Fruit fly (Drosophila melanogaster) whole organism, embryonic: ENCODE results near the gene CG9586.

Source experiments
- Adf1 ChIP-seq: fragments of 200-800 bp; sonication (Bioruptor generic); IDR thresholded peaks from 2 replicates; pipeline ENCODE4 v1.3.6; 2022; ENCODE audit warnings: missing biosample characterization, missing genetic modification characterization
- Asciz ChIP-seq: fragments of 200-800 bp; sonication (Bioruptor generic); optimal IDR thresholded peaks from 2 replicates; lab custom pipeline; 2017; ENCODE audit warnings: missing biosample characterization, mild to moderate bottlenecking, missing genetic modification characterization, missing genetic modification reagents
- CG10209 ChIP-seq: fragments of 200-800 bp; sonication (Bioruptor generic); optimal IDR thresholded peaks from 3 replicates; lab custom pipeline; 2017; ENCODE audit warnings: missing biosample characterization, mild to moderate bottlenecking, missing genetic modification characterization, missing genetic modification reagents
- CG10267 ChIP-seq: fragments of 200-800 bp; sonication (Bioruptor generic); optimal IDR thresholded peaks from 2 replicates; lab custom pipeline; 2018; ENCODE audit warnings: missing biosample characterization, mild to moderate bottlenecking, missing genetic modification characterization, moderate library complexity
- CG10366 ChIP-seq: fragments of 200-800 bp; sonication (Bioruptor generic); IDR thresholded peaks from 2 replicates; pipeline ENCODE4 v1.3.6; 2022; ENCODE audit warnings: missing biosample characterization, missing genetic modification characterization
- CG10654 ChIP-seq: fragments of 200-800 bp; sonication (Bioruptor generic); optimal IDR thresholded peaks from 2 replicates; lab custom pipeline; 2016; ENCODE audit warnings: missing biosample characterization, missing genetic modification characterization
- CG1233 ChIP-seq: fragments of 200-800 bp; sonication (Bioruptor generic); optimal IDR thresholded peaks from 4 replicates; lab custom pipeline; 2018; ENCODE audit warnings: missing biosample characterization, mild to moderate bottlenecking, missing genetic modification characterization
- CG13424 ChIP-seq: fragments of 200-800 bp; sonication (Bioruptor generic); optimal IDR thresholded peaks from 2 replicates; lab custom pipeline; 2019; ENCODE audit warnings: missing biosample characterization, mild to moderate bottlenecking, missing genetic modification characterization, moderate library complexity
- CG14710 ChIP-seq: fragments of 200-800 bp; sonication (Bioruptor generic); optimal IDR thresholded peaks from 3 replicates; lab custom pipeline; 2019; ENCODE audit warnings: missing biosample characterization, mild to moderate bottlenecking, missing genetic modification characterization, moderate library complexity
- CG14860 ChIP-seq: fragments of 200-800 bp; sonication (Bioruptor generic); IDR thresholded peaks from 3 replicates; pipeline ENCODE4 v1.3.6; 2022; ENCODE audit warnings: missing biosample characterization, missing genetic modification characterization; ENCODE audit not compliant: partially characterized antibody
- CG15073 ChIP-seq: fragments of 200-800 bp; sonication (Bioruptor generic); optimal IDR thresholded peaks from 2 replicates; lab custom pipeline; 2016; ENCODE audit warnings: missing biosample characterization, missing genetic modification characterization
- CG15269 ChIP-seq: fragments of 200-800 bp; sonication (Bioruptor generic); optimal IDR thresholded peaks from 2 replicates; lab custom pipeline; 2018; ENCODE audit warnings: missing biosample characterization, mild to moderate bottlenecking, missing genetic modification characterization, moderate library complexity
- CG15696 ChIP-seq: fragments of 200-800 bp; sonication (Bioruptor generic); optimal IDR thresholded peaks from 2 replicates; lab custom pipeline; 2019; ENCODE audit warnings: missing biosample characterization, mild to moderate bottlenecking, missing genetic modification characterization, moderate library complexity
- CG17359 ChIP-seq: fragments of 200-800 bp; sonication (Bioruptor generic); optimal IDR thresholded peaks from 3 replicates; lab custom pipeline; 2018; ENCODE audit warnings: missing biosample characterization, mild to moderate bottlenecking, missing genetic modification characterization, moderate library complexity
- CG17385 ChIP-seq: fragments of 200-800 bp; sonication (Bioruptor generic); optimal IDR thresholded peaks from 3 replicates; lab custom pipeline; 2018; ENCODE audit warnings: missing biosample characterization, mild to moderate bottlenecking, missing genetic modification characterization
- CG2120 ChIP-seq: fragments of 200-800 bp; sonication (Bioruptor generic); optimal IDR thresholded peaks from 3 replicates; lab custom pipeline; 2016; ENCODE audit warnings: missing biosample characterization, missing genetic modification characterization
- CG2678 ChIP-seq: fragments of 200-800 bp; sonication (Bioruptor generic); optimal IDR thresholded peaks from 3 replicates; lab custom pipeline; 2019; ENCODE audit warnings: missing biosample characterization, mild to moderate bottlenecking, missing genetic modification characterization, moderate library complexity
- CG30431 ChIP-seq: fragments of 200-800 bp; sonication (Bioruptor generic); optimal IDR thresholded peaks from 2 replicates; lab custom pipeline; 2017; ENCODE audit warnings: missing biosample characterization, missing genetic modification characterization
- CG31388 ChIP-seq: fragments of 200-800 bp; sonication (Bioruptor generic); optimal IDR thresholded peaks from 2 replicates; lab custom pipeline; 2016; ENCODE audit warnings: missing biosample characterization, missing genetic modification characterization
- CG33213 ChIP-seq: fragments of 200-800 bp; sonication (Bioruptor generic); optimal IDR thresholded peaks from 3 replicates; lab custom pipeline; 2016; ENCODE audit warnings: missing biosample characterization, missing genetic modification characterization
- CG3407 ChIP-seq: fragments of 200-800 bp; sonication (Bioruptor generic); optimal IDR thresholded peaks from 2 replicates; lab custom pipeline; 2018; ENCODE audit warnings: missing biosample characterization, mild to moderate bottlenecking, missing genetic modification characterization
- CG4424 ChIP-seq: fragments of 200-800 bp; sonication (Bioruptor generic); optimal IDR thresholded peaks from 3 replicates; lab custom pipeline; 2016; ENCODE audit warnings: missing biosample characterization, missing genetic modification characterization
- CG6254 ChIP-seq: fragments of 200-800 bp; sonication (Bioruptor generic); optimal IDR thresholded peaks from 3 replicates; lab custom pipeline; 2017; ENCODE audit warnings: mild to moderate bottlenecking, missing biosample characterization, missing genetic modification reagents, missing genetic modification characterization
- CG7786 ChIP-seq: fragments of 200-800 bp; sonication (Bioruptor generic); optimal IDR thresholded peaks from 2 replicates; lab custom pipeline; 2016; ENCODE audit warnings: missing biosample characterization, missing genetic modification characterization
- CG7963 ChIP-seq: fragments of 200-800 bp; sonication (Bioruptor generic); IDR thresholded peaks from 3 replicates; pipeline ENCODE4 v1.3.6; 2022; ENCODE audit warnings: missing biosample characterization, missing genetic modification characterization; ENCODE audit not compliant: partially characterized antibody
- D19B ChIP-seq: fragments of 200-800 bp; sonication (Bioruptor generic); optimal IDR thresholded peaks from 2 replicates; lab custom pipeline; 2017; ENCODE audit warnings: missing biosample characterization, mild to moderate bottlenecking, missing genetic modification characterization
- Deaf1 ChIP-seq: fragments of 200-800 bp; optimal IDR thresholded peaks from 3 replicates; lab custom pipeline; 2019; ENCODE audit warnings: missing biosample characterization, mild to moderate bottlenecking, missing genetic modification characterization, moderate library complexity
- Dref ChIP-seq: fragments of 200-800 bp; sonication (Bioruptor generic); IDR thresholded peaks from 2 replicates; pipeline ENCODE4 v1.3.6; 2022; ENCODE audit warnings: missing biosample characterization, missing genetic modification characterization
- Hr51 ChIP-seq, 2 experiments: fragments of 200-800 bp; sonication (Bioruptor generic); optimal IDR thresholded peaks; 2 replicates in 1 of 2; 3 replicates in 1 of 2; lab custom pipeline; 2016 to 2018; ENCODE audit warnings: missing biosample characterization in 2 of 2, missing genetic modification characterization in 2 of 2, mild to moderate bottlenecking in 1 of 2, moderate library complexity in 1 of 2
- Hr78 ChIP-seq, 2 experiments: fragments of 200-800 bp in 1 of 2; fragments of >200 bp in 1 of 2; sonication (Bioruptor generic) in 1 of 2; optimal IDR thresholded peaks; 2 replicates each; lab custom pipeline; 2017 to 2019; ENCODE audit warnings: missing biosample characterization in 2 of 2, missing genetic modification characterization in 2 of 2, mild to moderate bottlenecking in 1 of 2, moderate library complexity in 1 of 2
- MTF-1 ChIP-seq: fragments of 200-800 bp; sonication (Bioruptor generic); optimal IDR thresholded peaks from 2 replicates; lab custom pipeline; 2018; ENCODE audit warnings: missing biosample characterization, mild to moderate bottlenecking, missing genetic modification characterization, borderline replicate concordance
- NC2β ChIP-seq: fragments of 200-800 bp; sonication (Bioruptor generic); optimal IDR thresholded peaks from 2 replicates; lab custom pipeline; 2016; ENCODE audit warnings: missing biosample characterization, missing genetic modification characterization
- Ssrp ChIP-seq: fragments of 200-800 bp; sonication (Bioruptor generic); optimal IDR thresholded peaks from 2 replicates; lab custom pipeline; 2018; ENCODE audit warnings: missing biosample characterization, mild to moderate bottlenecking, missing genetic modification characterization, moderate library complexity
- al ChIP-seq: fragments of 200-800 bp; sonication (Bioruptor generic); IDR thresholded peaks from 2 replicates; pipeline ENCODE4 v1.3.6; 2022; ENCODE audit warnings: missing biosample characterization, missing genetic modification characterization
- ap ChIP-seq: fragments of 200-800 bp; sonication (Bioruptor generic); IDR thresholded peaks from 2 replicates; pipeline ENCODE4 v1.3.6; 2022; ENCODE audit warnings: missing biosample characterization, missing genetic modification characterization
- bsh ChIP-seq, 2 experiments: fragments of 200-800 bp; sonication (Bioruptor generic); optimal IDR thresholded peaks; 2 replicates each; lab custom pipeline; 2017 to 2018; ENCODE audit warnings: mild to moderate bottlenecking in 2 of 2, missing biosample characterization in 2 of 2, missing genetic modification characterization in 2 of 2, moderate library complexity in 1 of 2
- dysf ChIP-seq: fragments of 200-800 bp; sonication (Bioruptor generic); IDR thresholded peaks from 3 replicates; pipeline ENCODE4 v1.3.6; 2022; ENCODE audit warnings: missing biosample characterization, missing genetic modification characterization
- fd96Cb ChIP-seq: fragments of 200-800 bp; sonication (Bioruptor generic); optimal IDR thresholded peaks from 2 replicates; lab custom pipeline; 2018; ENCODE audit warnings: missing biosample characterization, mild to moderate bottlenecking, missing genetic modification characterization, moderate library complexity
- hbn ChIP-seq: fragments of 200-800 bp; sonication (Bioruptor generic); IDR thresholded peaks from 2 replicates; pipeline ENCODE4 v1.3.6; 2022; ENCODE audit warnings: missing biosample characterization, missing genetic modification characterization; ENCODE audit not compliant: partially characterized antibody
- hkb ChIP-seq, 2 experiments: fragments of 200-800 bp in 1 of 2; fragments of >200 bp in 1 of 2; sonication (Bioruptor generic) in 1 of 2; IDR thresholded peaks in 1 of 2; optimal IDR thresholded peaks in 1 of 2; 2 replicates each; pipeline versions ENCODE4 v1.3.6 to Lab custom; 2017 to 2022; ENCODE audit warnings: missing biosample characterization in 1 of 2, missing genetic modification characterization in 1 of 2
- jigr1 ChIP-seq: fragments of 200-800 bp; sonication (Bioruptor generic); IDR thresholded peaks from 3 replicates; pipeline ENCODE4 v1.3.6; 2022; ENCODE audit warnings: missing biosample characterization, missing genetic modification characterization
- lola ChIP-seq, 3 experiments: fragments of >200 bp in 2 of 3; fragments of 200-800 bp in 1 of 3; sonication (Bioruptor generic) in 1 of 3; optimal IDR thresholded peaks; 2 replicates each; lab custom pipeline; 2017 to 2019; ENCODE audit warnings: missing biosample characterization in 3 of 3, missing genetic modification characterization in 3 of 3, mild to moderate bottlenecking in 1 of 3, moderate library complexity in 1 of 3
- prd ChIP-seq, 3 experiments: fragments of >200 bp in 2 of 3; fragments of 200-800 bp in 1 of 3; sonication (Bioruptor generic) in 1 of 3; optimal IDR thresholded peaks in 2 of 3; IDR thresholded peaks in 1 of 3; 2 replicates in 2 of 3; 3 replicates in 1 of 3; pipeline versions ENCODE4 v1.3.6 to Lab custom; 2017 to 2022; ENCODE audit warnings: missing biosample characterization in 1 of 3, missing genetic modification characterization in 1 of 3
- ranshi ChIP-seq: fragments of 200-800 bp; sonication (Bioruptor generic); IDR thresholded peaks from 2 replicates; pipeline ENCODE4 v1.3.6; 2022; ENCODE audit warnings: missing biosample characterization, missing genetic modification characterization
- sc ChIP-seq, 3 experiments: fragments of >200 bp in 2 of 3; fragments of 200-800 bp in 1 of 3; sonication (Bioruptor generic) in 1 of 3; optimal IDR thresholded peaks; 2 replicates in 2 of 3; 3 replicates in 1 of 3; lab custom pipeline; 2017; ENCODE audit warnings: mild to moderate bottlenecking in 1 of 3, missing biosample characterization in 1 of 3, missing genetic modification characterization in 1 of 3, missing genetic modification reagents in 1 of 3
- ttk ChIP-seq: fragments of 200-800 bp; sonication (Bioruptor generic); IDR thresholded peaks from 2 replicates; pipeline ENCODE4 v2.1.2; 2022; ENCODE audit warnings: missing biosample characterization, missing genetic modification characterization
- vvl ChIP-seq: fragments of 200-800 bp; sonication (Bioruptor generic); IDR thresholded peaks from 2 replicates; pipeline ENCODE4 v1.3.6; 2022; ENCODE audit warnings: missing biosample characterization, missing genetic modification characterization

The CG9586 gene

DNA sequence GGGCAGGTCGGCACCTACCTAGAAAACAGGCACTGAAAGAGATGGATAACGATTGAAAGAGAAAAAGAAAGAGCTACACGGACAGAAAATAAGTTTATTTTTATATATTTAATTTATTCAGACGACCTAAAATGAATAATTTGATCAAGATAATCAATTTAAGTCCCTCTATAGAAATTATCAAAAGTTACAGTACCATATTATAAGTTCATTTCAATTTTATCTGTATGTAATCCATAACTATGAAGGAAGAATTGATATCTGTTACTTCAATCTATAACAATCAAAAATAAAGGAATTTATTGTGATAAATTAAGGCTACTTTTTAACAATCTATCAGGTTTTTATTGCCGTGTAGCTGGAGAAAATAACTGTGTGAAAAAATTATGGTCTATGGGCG, 40.1 kb upstream of the CG9586 start (continued):
- TF ChIP-seq prd (optimal IDR thresholded peaks at IDR 0.05; lab: Kevin White, UChicago): no peak
- TF ChIP-seq prd (GFP tag; IDR thresholded peaks at IDR 0.05; lab: Robert Waterston, UW): 0 out of 3 replicates have a peak, but pooled peaks have one; percentile 40
- TF ChIP-seq CG4424 (GFP tag; lab: Kevin White, UChicago): peak; percentile 27
- peak; percentile 16 for TF ChIP-seq CG3407 (GFP tag; lab: Kevin White, UChicago)
- no peak for TF ChIP-seq sc (optimal IDR thresholded peaks at IDR 0.05; lab: Kevin White, UChicago)
- peak; percentile 18 for TF ChIP-seq sc (GFP tag; optimal IDR thresholded peaks at IDR 0.05; lab: Kevin White, UChicago)
- 0 out of 3 replicates have a peak, but pooled peaks have one; percentile 33 for TF ChIP-seq dysf
- no peak for TF ChIP-seq CG7963 (GFP tag; lab: Robert Waterston, UW)
- TF ChIP-seq vvl: peak; percentile 55; the same call in 1 of the 2 replicates
- TF ChIP-seq CG2120 (GFP tag; lab: Kevin White, UChicago): no peak
- no peak for TF ChIP-seq hkb (optimal IDR thresholded peaks at IDR 0.05; lab: Kevin White, UChicago)
- TF ChIP-seq hkb (GFP tag; IDR thresholded peaks at IDR 0.05; lab: Robert Waterston, UW): no peak
- peak in 1 of 3 experiments; percentile 54 for TF ChIP-seq lola (GFP tag; optimal IDR thresholded peaks at IDR 0.05; lab: Kevin White, UChicago)
- TF ChIP-seq CG14710 (tag; lab: Kevin White, UChicago): peak; percentile 50
- TF ChIP-seq CG15696 (tag; lab: Kevin White, UChicago): no peak
- TF ChIP-seq CG6254: peak; percentile 27
- TF ChIP-seq ranshi: 0 out of 2 replicates have a peak, but pooled peaks have one; percentile 4
- TF ChIP-seq jigr1 (GFP tag; lab: Robert Waterston, UW): no peak
- no peak for TF ChIP-seq al
- no peak for TF ChIP-seq NC2β (GFP tag; lab: Kevin White, UChicago)
- 0 out of 2 replicates have a peak, but pooled peaks have one; percentile 29 for TF ChIP-seq CG10366 (GFP tag; lab: Robert Waterston, UW)
- peak; percentile 45 for TF ChIP-seq CG15269 (tag; lab: Kevin White, UChicago)
- TF ChIP-seq fd96Cb (tag; lab: Kevin White, UChicago): peak; percentile 61
- TF ChIP-seq Hr51 (GFP tag; optimal IDR thresholded peaks at IDR 0.05; lab: Kevin White, UChicago): peak in 1 of 2 experiments; percentile 78
- TF ChIP-seq Dref: no peak
- peak; percentile 51 for TF ChIP-seq CG17385 (GFP tag; lab: Kevin White, UChicago)
- TF ChIP-seq CG10267 (tag; lab: Kevin White, UChicago): peak; percentile 16
- peak; percentile 62 for TF ChIP-seq CG13424 (tag; lab: Kevin White, UChicago)
- TF ChIP-seq MTF-1 (GFP tag; lab: Kevin White, UChicago): no peak
- peak; percentile 30 for TF ChIP-seq CG1233
- no peak for TF ChIP-seq Adf1
- TF ChIP-seq CG30431: no peak
- TF ChIP-seq hbn (GFP tag; lab: Robert Waterston, UW): no peak
- peak; percentile 4 for TF ChIP-seq CG10654 (GFP tag; lab: Kevin White, UChicago)
- no peak for TF ChIP-seq D19B
- TF ChIP-seq Asciz (GFP tag; lab: Kevin White, UChicago): peak; percentile 34
- peak; percentile 30 for TF ChIP-seq CG10209 (GFP tag; lab: Kevin White, UChicago)
- peak; percentile 74 for TF ChIP-seq Ssrp
- TF ChIP-seq bsh (GFP tag; optimal IDR thresholded peaks at IDR 0.05; lab: Kevin White, UChicago): peak; percentile 47 to 73
- TF ChIP-seq ap (GFP tag; lab: Robert Waterston, UW): 0 out of 2 replicates have a peak, but pooled peaks have one; percentile 8
- peak; percentile 12 for TF ChIP-seq Deaf1 (tag; lab: Kevin White, UChicago)
- peak; percentile 46; the same call in 1 of the 2 replicates for TF ChIP-seq ttk (GFP tag; lab: Robert Waterston, UW)
- TF ChIP-seq CG15073: no peak
- TF ChIP-seq CG33213 (GFP tag; lab: Kevin White, UChicago): no peak
- no peak for TF ChIP-seq CG31388 (GFP tag; lab: Kevin White, UChicago)
- no peak for TF ChIP-seq CG7786 (GFP tag; lab: Kevin White, UChicago)
- no peak for TF ChIP-seq CG14860
- TF ChIP-seq CG17359: peak; percentile 64
- TF ChIP-seq CG2678 (tag; lab: Kevin White, UChicago): peak; percentile 70
- TF ChIP-seq Hr78 (GFP tag; optimal IDR thresholded peaks at IDR 0.05; lab: Kevin White, UChicago): peak in 1 of 2 experiments; percentile 38
